Worm (Caenorhabditis elegans) whole organism, L3 larva: ENCODE measurements around the gene wrk-1.

Experiments used
- ama-1 ChIP-seq: fragments of 150-350 bp; optimal IDR thresholded peaks from 2 replicates; lab custom pipeline; 2018
- ceh-16 ChIP-seq: sonication (generic microtip); optimal IDR thresholded peaks from 2 replicates; lab custom pipeline; 2017; ENCODE audit warnings: missing biosample characterization, missing genetic modification characterization
- elt-2 ChIP-seq: sonication (generic microtip); optimal IDR thresholded peaks from 2 replicates; lab custom pipeline; 2016; ENCODE audit warnings: missing genetic modification reagents, mild to moderate bottlenecking, missing genetic modification characterization, missing compliant biosample characterization
- nhr-12 ChIP-seq: fragments of 150-350 bp; optimal IDR thresholded peaks from 2 replicates; lab custom pipeline; 2014; ENCODE audit warnings: missing biosample characterization, missing genetic modification characterization
- nhr-25 ChIP-seq: sonication (generic microtip); optimal IDR thresholded peaks from 2 replicates; lab custom pipeline; 2017; ENCODE audit warnings: missing biosample characterization, missing genetic modification characterization
- nhr-76 ChIP-seq: fragments of 150-350 bp; sonication (generic microtip); optimal IDR thresholded peaks from 5 replicates; lab custom pipeline; 2014; ENCODE audit warnings: missing biosample characterization, missing genetic modification characterization
- snpc-4 ChIP-seq: fragments of 150-350 bp; optimal IDR thresholded peaks from 2 replicates; lab custom pipeline; 2014; ENCODE audit warnings: missing biosample characterization, missing genetic modification characterization
- ztf-11 ChIP-seq: fragments of 150-350 bp; optimal IDR thresholded peaks from 2 replicates; lab custom pipeline; 2014; ENCODE audit warnings: missing biosample characterization, missing genetic modification characterization

DNA sequence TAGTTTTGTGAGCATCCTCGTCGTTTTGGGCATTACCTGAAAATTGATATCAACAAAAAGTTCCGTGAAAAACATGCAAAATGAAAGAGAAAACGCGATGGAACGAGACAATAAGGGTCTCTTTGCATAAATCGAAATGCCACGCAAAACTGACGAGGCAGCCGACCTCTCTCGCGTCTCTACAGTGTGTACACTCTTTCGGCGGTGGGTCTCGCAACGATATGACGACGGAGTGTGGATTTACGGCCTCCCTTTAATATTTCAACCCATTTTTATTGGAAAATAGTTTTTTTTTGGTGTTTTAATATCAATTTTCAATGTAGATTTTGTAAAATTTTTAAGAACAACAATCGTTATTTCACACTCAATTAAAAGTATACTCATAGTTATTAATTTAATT lies 29.6 kb upstream of the wrk-1 start, which contains the start of gene tag-123:
- no peak for TF ChIP-seq nhr-12 (tag; lab: Kevin White, UChicago)
- TF ChIP-seq nhr-25 (tag; lab: Kevin White, UChicago), result peak; percentile 28
- peak; percentile 62 for TF ChIP-seq snpc-4 (tag; lab: Kevin White, UChicago)
- no peak for TF ChIP-seq nhr-76 (tag; lab: Kevin White, UChicago)
- peak; percentile 45 for TF ChIP-seq elt-2 (tag; lab: Kevin White, UChicago)
- no peak for TF ChIP-seq ceh-16 (tag; lab: Kevin White, UChicago)
- no peak for TF ChIP-seq ama-1 (lab: Kevin White, UChicago)
- TF ChIP-seq ztf-11 (tag; lab: Kevin White, UChicago), result no peak
